Fruit fly (Drosophila melanogaster): ENCODE data around the gene CG33784.

- TF ChIP-seq lz (GFP tag; optimal IDR thresholded peaks at IDR 0.05) (no peak), CG6163 (GFP tag; IDR thresholded peaks at IDR 0.05) (no peak)
Measured at dm6 chr3R:10086683-10087082, 19.0 kb downstream of the CG33784 start.

Measured in whole organism, prepupa.